Worm (Caenorhabditis elegans): ENCODE data around the gene gem-4.

DNA sequence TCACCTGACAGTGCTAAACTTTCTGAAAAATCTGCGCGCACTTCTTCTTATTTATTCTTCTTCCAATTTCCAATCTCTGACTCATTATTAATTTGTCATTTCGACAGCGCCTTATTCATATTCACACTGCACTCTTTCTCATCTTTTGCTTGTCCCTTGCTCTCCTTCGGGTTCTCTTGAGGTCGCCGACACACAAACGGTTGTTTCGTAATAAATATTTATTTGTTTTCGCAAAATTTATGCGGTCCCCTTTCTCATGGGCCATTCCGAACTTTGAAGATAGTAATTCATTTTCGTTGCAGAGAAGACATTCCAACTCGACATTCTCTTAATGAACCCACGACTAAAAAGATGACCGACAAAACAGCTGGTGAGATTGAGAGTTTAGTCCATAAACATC is 30.7 kb upstream of the gem-4 start, which contains the start of gene magi-1:
- TF ChIP-seq skn-1 (tag; optimal IDR thresholded peaks at IDR 0.05), result no peak
- no peak for TF ChIP-seq pha-4 (tag; optimal IDR thresholded peaks at IDR 0.05)
- TF ChIP-seq unc-62 (GFP tag; optimal IDR thresholded peaks at IDR 0.05), result no peak
- TF ChIP-seq nhr-11 (tag; optimal IDR thresholded peaks at IDR 0.05), result no peak
- TF ChIP-seq fos-1 (tag; optimal IDR thresholded peaks at IDR 0.05), result no peak
- TF ChIP-seq nhr-76 (tag; optimal IDR thresholded peaks at IDR 0.05), result no peak
- no peak for TF ChIP-seq nhr-23 (tag; optimal IDR thresholded peaks at IDR 0.05)

Data from whole organism, L3 larva.